Worm (Caenorhabditis elegans) whole organism, L4/young adult: ENCODE results near the gene C18H7.4.

ENCODE experiments used
- W03F9.2 ChIP-seq: fragments of 150-350 bp; optimal IDR thresholded peaks from 2 replicates; lab custom pipeline; 2014; ENCODE audit warnings: missing biosample characterization, missing genetic modification characterization
- dao-5 ChIP-seq: sonication (generic microtip); optimal IDR thresholded peaks from 2 replicates; lab custom pipeline; 2016; ENCODE audit warnings: missing genotype, missing genetic modification characterization, moderate library complexity, missing compliant biosample characterization
- him-1 ChIP-seq: sonication (generic microtip); optimal IDR thresholded peaks from 2 replicates; lab custom pipeline; 2016; ENCODE audit warnings: missing genotype, missing genetic modification reagents, missing genetic modification characterization, missing compliant biosample characterization

ce11 chrIV:554005-554404 is 39.1 kb upstream of the C18H7.4 start:
- TF ChIP-seq him-1 (tag; lab: Kevin White, UChicago), result no peak
- TF ChIP-seq W03F9.2, result no peak
- TF ChIP-seq dao-5 (tag; lab: Kevin White, UChicago), result no peak
